Worm (Caenorhabditis elegans): Measurements from ENCODE around the gene Y19D10B.8.

DNA sequence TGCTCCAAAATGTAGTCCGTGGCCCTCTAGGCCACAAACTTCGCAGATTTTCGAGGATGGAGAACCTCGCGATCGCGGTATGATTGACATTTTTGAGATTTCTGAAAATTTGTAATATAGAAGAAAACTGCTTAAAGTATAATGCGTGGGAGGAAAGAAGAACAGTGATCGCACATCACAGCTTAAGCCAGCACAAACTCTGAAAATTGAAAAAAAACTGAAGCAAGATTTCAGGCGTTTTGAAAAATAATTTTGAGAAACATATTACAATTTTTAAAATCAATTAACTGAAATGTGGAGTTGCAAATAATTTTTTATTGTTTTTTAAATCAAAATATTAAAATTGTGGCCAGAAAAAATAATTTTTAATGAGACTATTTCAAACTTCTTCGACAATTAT is 33.8 kb downstream of the Y19D10B.8 start, which contains the start of gene nhr-275:
- TF ChIP-seq W03F9.2 (tag; optimal IDR thresholded peaks at IDR 0.05) (no peak), him-1 (tag; optimal IDR thresholded peaks at IDR 0.05) (no peak)
